Fruit fly (Drosophila melanogaster) whole organism, embryonic: ENCODE measurements around the gene CG12118.
A peak's percentile ranks its signal among the peaks of the same experiment; 100 is the strongest.

ENCODE experiments used
- BEAF-32 ChIP-seq: fragments of 200-800 bp; sonication (Bioruptor generic); optimal IDR thresholded peaks from 3 replicates; lab custom pipeline; 2017; ENCODE audit warnings: missing biosample characterization, missing genetic modification characterization, mild to moderate bottlenecking, moderate library complexity, missing genetic modification reagents
- CG1024 ChIP-seq: fragments of 200-800 bp; sonication (Bioruptor generic); IDR thresholded peaks from 2 replicates; pipeline ENCODE4 v1.3.6; 2022; ENCODE audit warnings: missing biosample characterization, missing genetic modification characterization
- CG10654 ChIP-seq: fragments of 200-800 bp; sonication (Bioruptor generic); optimal IDR thresholded peaks from 2 replicates; lab custom pipeline; 2016; ENCODE audit warnings: missing biosample characterization, missing genetic modification characterization
- CG12155 ChIP-seq: fragments of 200-800 bp; sonication (Bioruptor generic); optimal IDR thresholded peaks from 3 replicates; lab custom pipeline; 2016; ENCODE audit warnings: missing biosample characterization, missing genetic modification characterization
- CG12769 ChIP-seq: fragments of 200-800 bp; sonication (Bioruptor generic); optimal IDR thresholded peaks from 2 replicates; lab custom pipeline; 2019; ENCODE audit warnings: missing biosample characterization, mild to moderate bottlenecking, missing genetic modification characterization, moderate library complexity
- CG13287 ChIP-seq: fragments of 200-800 bp; sonication (Bioruptor generic); IDR thresholded peaks from 2 replicates; pipeline ENCODE4 v1.3.6; 2022; ENCODE audit warnings: missing biosample characterization, missing genetic modification characterization; ENCODE audit not compliant: partially characterized antibody
- CG17829 ChIP-seq: fragments of 200-800 bp; optimal IDR thresholded peaks from 2 replicates; lab custom pipeline; 2019; ENCODE audit warnings: missing biosample characterization, mild to moderate bottlenecking, missing genetic modification characterization, moderate library complexity
- CG34224 ChIP-seq: fragments of 200-800 bp; sonication (Bioruptor generic); IDR thresholded peaks from 3 replicates; pipeline ENCODE4 v1.3.6; 2022; ENCODE audit warnings: missing biosample characterization, missing genetic modification characterization; ENCODE audit not compliant: partially characterized antibody
- CG3726 ChIP-seq: fragments of 200-800 bp; sonication (Bioruptor generic); IDR thresholded peaks from 3 replicates; pipeline ENCODE4, ENCODE4 v1.3.6; 2022; ENCODE audit warnings: missing biosample characterization, missing genetic modification characterization
- CG4328 ChIP-seq: fragments of 200-800 bp; sonication (Bioruptor generic); optimal IDR thresholded peaks from 3 replicates; lab custom pipeline; 2017; ENCODE audit warnings: missing biosample characterization, missing genetic modification reagents, missing genetic modification characterization
- CG4360 ChIP-seq: fragments of 200-800 bp; sonication (Bioruptor generic); IDR thresholded peaks from 2 replicates; pipeline ENCODE4 v1.3.6; 2022; ENCODE audit warnings: missing biosample characterization, missing genetic modification characterization
- CG6272 ChIP-seq: fragments of 200-800 bp; sonication (Bioruptor generic); IDR thresholded peaks from 2 replicates; pipeline ENCODE4 v1.3.6; 2022; ENCODE audit warnings: missing biosample characterization, missing genetic modification characterization
- CG6791 ChIP-seq: fragments of 200-800 bp; sonication (Bioruptor generic); IDR thresholded peaks from 3 replicates; pipeline ENCODE4 v1.3.6; 2022; ENCODE audit warnings: missing biosample characterization, missing genetic modification characterization; ENCODE audit not compliant: partially characterized antibody
- CG7271 ChIP-seq: fragments of 200-800 bp; sonication (Bioruptor generic); optimal IDR thresholded peaks from 2 replicates; lab custom pipeline; 2018; ENCODE audit warnings: missing biosample characterization, mild to moderate bottlenecking, missing genetic modification characterization, moderate library complexity
- CG7963 ChIP-seq: fragments of 200-800 bp; sonication (Bioruptor generic); IDR thresholded peaks from 3 replicates; pipeline ENCODE4 v1.3.6; 2022; ENCODE audit warnings: missing biosample characterization, missing genetic modification characterization; ENCODE audit not compliant: partially characterized antibody
- CG9437 ChIP-seq: fragments of 200-800 bp; sonication (Bioruptor generic); optimal IDR thresholded peaks from 2 replicates; lab custom pipeline; 2018; ENCODE audit warnings: missing biosample characterization, mild to moderate bottlenecking, missing genetic modification characterization
- D19A ChIP-seq: fragments of 200-800 bp; optimal IDR thresholded peaks from 3 replicates; lab custom pipeline; 2019; ENCODE audit warnings: missing biosample characterization, mild to moderate bottlenecking, missing genetic modification characterization, moderate library complexity
- Dad ChIP-seq: fragments of 200-800 bp; sonication (Bioruptor generic); optimal IDR thresholded peaks from 3 replicates; lab custom pipeline; 2016; ENCODE audit warnings: missing biosample characterization, missing genetic modification characterization
- Dip2 ChIP-seq: fragments of 200-800 bp; sonication (Bioruptor generic); IDR thresholded peaks from 2 replicates; pipeline ENCODE4 v1.3.6; 2022; ENCODE audit warnings: missing biosample characterization, missing genetic modification characterization
- Dll ChIP-seq: fragments of 200-800 bp; sonication (Bioruptor generic); IDR thresholded peaks from 4 replicates; pipeline ENCODE4 v1.3.6; 2022; ENCODE audit warnings: missing biosample characterization, missing genetic modification characterization; ENCODE audit not compliant: partially characterized antibody
- Drgx ChIP-seq: fragments of 200-800 bp; sonication (Bioruptor generic); IDR thresholded peaks from 2 replicates; pipeline ENCODE4 v1.3.6; 2022; ENCODE audit warnings: missing biosample characterization, missing genetic modification characterization
- E2f1 ChIP-seq: fragments of 200-800 bp; sonication (Bioruptor generic); IDR thresholded peaks from 2 replicates; pipeline ENCODE4 v1.3.6; 2022; ENCODE audit warnings: missing biosample characterization, missing genetic modification characterization
- Elba2 ChIP-seq: fragments of 200-800 bp; sonication (Bioruptor generic); optimal IDR thresholded peaks from 3 replicates; lab custom pipeline; 2016; ENCODE audit warnings: missing biosample characterization, missing genetic modification characterization
- Hey ChIP-seq: fragments of 200-800 bp; sonication (Bioruptor generic); optimal IDR thresholded peaks from 3 replicates; lab custom pipeline; 2018; ENCODE audit warnings: missing biosample characterization, mild to moderate bottlenecking, missing genetic modification characterization
- Hr51 ChIP-seq, 2 experiments: fragments of 200-800 bp; sonication (Bioruptor generic); optimal IDR thresholded peaks; 2 replicates in 1 of 2; 3 replicates in 1 of 2; lab custom pipeline; 2016 to 2018; ENCODE audit warnings: missing biosample characterization in 2 of 2, missing genetic modification characterization in 2 of 2, mild to moderate bottlenecking in 1 of 2, moderate library complexity in 1 of 2
- Meics ChIP-seq: fragments of 200-800 bp; sonication (Bioruptor generic); optimal IDR thresholded peaks from 2 replicates; lab custom pipeline; 2017; ENCODE audit warnings: missing biosample characterization, mild to moderate bottlenecking, missing genetic modification characterization
- Myb ChIP-seq: fragments of 200-800 bp; sonication (Bioruptor generic); optimal IDR thresholded peaks from 2 replicates; lab custom pipeline; 2016; ENCODE audit warnings: missing biosample characterization, missing genetic modification characterization
- PHDP ChIP-seq: fragments of 200-800 bp; sonication (Bioruptor generic); optimal IDR thresholded peaks from 3 replicates; lab custom pipeline; 2018; ENCODE audit warnings: missing biosample characterization, mild to moderate bottlenecking, missing genetic modification characterization, moderate library complexity
- Ravus ChIP-seq: fragments of 200-800 bp; sonication (Bioruptor generic); IDR thresholded peaks from 2 replicates; pipeline ENCODE4 v1.3.6; 2022; ENCODE audit warnings: missing biosample characterization, missing genetic modification characterization
- Sox100B ChIP-seq: fragments of 200-800 bp; sonication (Bioruptor generic); optimal IDR thresholded peaks from 3 replicates; lab custom pipeline; 2018; ENCODE audit warnings: missing biosample characterization, mild to moderate bottlenecking, missing genetic modification characterization
- bab2 ChIP-seq: fragments of 200-800 bp; sonication (Bioruptor generic); optimal IDR thresholded peaks from 2 replicates; lab custom pipeline; 2016; ENCODE audit warnings: missing biosample characterization, missing genetic modification characterization
- br ChIP-seq: fragments of >200 bp; optimal IDR thresholded peaks from 2 replicates; lab custom pipeline; 2017
- btn ChIP-seq: fragments of 200-800 bp; sonication (Bioruptor generic); optimal IDR thresholded peaks from 2 replicates; lab custom pipeline; 2016; ENCODE audit warnings: missing biosample characterization, missing genetic modification characterization
- caup ChIP-seq: fragments of 200-800 bp; sonication (Bioruptor generic); optimal IDR thresholded peaks from 3 replicates; lab custom pipeline; 2017; ENCODE audit warnings: missing biosample characterization, mild to moderate bottlenecking, missing genetic modification characterization, moderate library complexity; ENCODE audit not compliant: severe bottlenecking
- dati ChIP-seq: fragments of 200-800 bp; sonication (Bioruptor generic); IDR thresholded peaks from 2 replicates; pipeline ENCODE4 v1.3.6; 2022; ENCODE audit warnings: missing biosample characterization, missing genetic modification characterization
- gfzf ChIP-seq: fragments of 200-800 bp; sonication (Bioruptor generic); optimal IDR thresholded peaks from 2 replicates; lab custom pipeline; 2016; ENCODE audit warnings: missing biosample characterization, mild to moderate bottlenecking, missing genetic modification characterization, moderate library complexity
- lilli ChIP-seq: fragments of 200-800 bp; sonication (Bioruptor generic); optimal IDR thresholded peaks from 3 replicates; lab custom pipeline; 2016; ENCODE audit warnings: missing biosample characterization, missing genetic modification characterization
- mirr ChIP-seq: fragments of 200-800 bp; sonication (Bioruptor generic); optimal IDR thresholded peaks from 3 replicates; lab custom pipeline; 2018; ENCODE audit warnings: missing biosample characterization, mild to moderate bottlenecking, missing genetic modification characterization
- rib ChIP-seq: fragments of 200-800 bp; sonication (Bioruptor generic); IDR thresholded peaks from 2 replicates; pipeline ENCODE4 v1.3.6; 2022; ENCODE audit warnings: missing biosample characterization, missing genetic modification characterization
- salm ChIP-seq: fragments of 200-800 bp; sonication (Bioruptor generic); optimal IDR thresholded peaks from 2 replicates; lab custom pipeline; 2018; ENCODE audit warnings: missing biosample characterization, mild to moderate bottlenecking, missing genetic modification characterization
- sc ChIP-seq, 3 experiments: fragments of >200 bp in 2 of 3; fragments of 200-800 bp in 1 of 3; sonication (Bioruptor generic) in 1 of 3; optimal IDR thresholded peaks; 2 replicates in 2 of 3; 3 replicates in 1 of 3; lab custom pipeline; 2017; ENCODE audit warnings: mild to moderate bottlenecking in 1 of 3, missing biosample characterization in 1 of 3, missing genetic modification characterization in 1 of 3, missing genetic modification reagents in 1 of 3
- sens ChIP-seq: fragments of 200-800 bp; sonication (Bioruptor generic); peaks from one replicate; lab custom pipeline; 2016; ENCODE audit warnings: missing biosample characterization, missing genetic modification characterization
- sqz ChIP-seq: fragments of 200-800 bp; sonication (Bioruptor generic); optimal IDR thresholded peaks from 3 replicates; lab custom pipeline; 2018; ENCODE audit warnings: missing biosample characterization, mild to moderate bottlenecking, missing genetic modification characterization
- vvl ChIP-seq: fragments of 200-800 bp; sonication (Bioruptor generic); IDR thresholded peaks from 2 replicates; pipeline ENCODE4 v1.3.6; 2022; ENCODE audit warnings: missing biosample characterization, missing genetic modification characterization
- wek ChIP-seq: fragments of 200-800 bp; sonication (Bioruptor generic); optimal IDR thresholded peaks from 3 replicates; lab custom pipeline; 2018; ENCODE audit warnings: missing biosample characterization, mild to moderate bottlenecking, missing genetic modification characterization, moderate library complexity
- z ChIP-seq: fragments of 200-800 bp; sonication (Bioruptor generic); IDR thresholded peaks from 3 replicates; pipeline ENCODE4 v1.3.6; 2022; ENCODE audit warnings: missing biosample characterization, missing genetic modification characterization

Gene CG12118

DNA sequence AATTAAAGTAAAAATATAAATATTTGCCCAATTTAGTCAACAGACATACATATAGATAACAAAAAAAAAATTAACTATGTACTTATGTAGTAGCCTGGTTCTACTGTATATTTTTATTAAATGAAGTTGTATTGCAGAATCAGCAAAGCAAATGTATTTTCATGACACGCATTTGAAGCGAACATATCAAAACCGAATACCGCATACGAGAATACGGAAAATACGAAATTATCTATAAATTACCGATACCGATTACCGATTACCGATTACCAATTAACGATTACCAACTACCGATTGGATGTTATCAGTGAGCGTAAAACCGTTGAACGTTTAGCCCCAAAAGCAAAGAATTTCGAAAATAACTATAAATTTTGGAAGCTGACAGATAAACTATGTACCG is 8.8 kb downstream of the CG12118 start (continued):
- TF ChIP-seq wek (GFP tag; lab: Kevin White, UChicago) (peak; percentile 69), CG6791 (GFP tag; lab: Robert Waterston, UW) (peak; percentile 75), Dad (GFP tag; lab: Kevin White, UChicago) (no peak), CG1024 (no peak), Myb (GFP tag; lab: Kevin White, UChicago) (peak; percentile 12), CG34224 (GFP tag; lab: Robert Waterston, UW) (peak; percentile 27; the same call in 1 of the 3 replicates), sqz (GFP tag; lab: Kevin White, UChicago) (no peak), CG7271 (tag; lab: Kevin White, UChicago) (no peak), Dll (GFP tag; lab: Robert Waterston, UW) (peak; percentile 41; the same call in 1 of the 4 replicates), salm (tag; lab: Kevin White, UChicago) (no peak), CG4360 (GFP tag; lab: Robert Waterston, UW) (no peak), Hr51 (GFP tag; optimal IDR thresholded peaks at IDR 0.05; lab: Kevin White, UChicago) (no peak), dati (GFP tag; lab: Robert Waterston, UW) (no peak), gfzf (GFP tag; lab: Kevin White, UChicago) (peak; percentile 10), CG7963 (0 out of 3 replicates have a peak, but pooled peaks have one; percentile 20), CG12155 (no peak), CG13287 (peak; percentile 53), btn (GFP tag; lab: Kevin White, UChicago) (no peak), sens (peak; percentile 66), Sox100B (GFP tag; lab: Kevin White, UChicago) (no peak), Ravus (GFP tag; lab: Robert Waterston, UW) (no peak), D19A (tag; lab: Kevin White, UChicago) (no peak)

- TF ChIP-seq Dip2 (GFP tag; lab: Robert Waterston, UW) (no peak), br (lab: Kevin White, UChicago) (no peak), CG10654 (no peak), z (GFP tag; lab: Robert Waterston, UW) (no peak), caup (no peak)
These were observed 27.9 kb downstream of the CG12118 start for dm6 chrX:9168273-9168672.

dm6 chrX:9164510-9165506 is 31.4 kb downstream of the CG12118 start:
- TF ChIP-seq mirr (GFP tag; lab: Kevin White, UChicago) (no peak), Dll (GFP tag; lab: Robert Waterston, UW) (no peak), CG12769 (no peak), CG6272 (no peak), vvl (no peak), E2f1 (GFP tag; lab: Robert Waterston, UW) (no peak), Hey (no peak), Hr51 (GFP tag; optimal IDR thresholded peaks at IDR 0.05; lab: Kevin White, UChicago) (no peak), Meics (GFP tag; lab: Kevin White, UChicago) (no peak), Elba2 (GFP tag; lab: Kevin White, UChicago) (peak; percentile 78), CG3726 (GFP tag; lab: Robert Waterston, UW) (no peak), rib (GFP tag; lab: Robert Waterston, UW) (no peak), Drgx (GFP tag; lab: Robert Waterston, UW) (no peak), lilli (GFP tag; lab: Kevin White, UChicago) (no peak), sc (optimal IDR thresholded peaks at IDR 0.05; lab: Kevin White, UChicago) (no peak), sc (GFP tag; optimal IDR thresholded peaks at IDR 0.05; lab: Kevin White, UChicago) (no peak), CG9437 (peak; percentile 91), CG17829 (no peak), PHDP (no peak), BEAF-32 (GFP tag; lab: Kevin White, UChicago) (no peak), CG4328 (GFP tag; lab: Kevin White, UChicago) (no peak), bab2 (GFP tag; lab: Kevin White, UChicago) (no peak)
